Worm (Caenorhabditis elegans) whole organism, midembryonic: ENCODE measurements around the gene emg-1.

Source experiments
- cog-1 ChIP-seq: sonication (generic microtip); optimal IDR thresholded peaks from 2 replicates; lab custom pipeline; 2016; ENCODE audit warnings: missing genetic modification characterization, missing compliant biosample characterization
- flt-1 ChIP-seq: fragments of 200-800 bp; sonication (Bioruptor generic); IDR thresholded peaks from 2 replicates; pipeline ENCODE4 v1.3.6; 2022; ENCODE audit warnings: missing genetic modification characterization, missing compliant biosample characterization
- med-1 ChIP-seq: sonication (generic microtip); optimal IDR thresholded peaks from 2 replicates; lab custom pipeline; 2017; ENCODE audit warnings: missing genetic modification characterization, mild to moderate bottlenecking, missing compliant biosample characterization, antibody characterized with exemption, missing genetic modification reagents; ENCODE audit not compliant: insufficient read depth
- ztf-23 ChIP-seq: fragments of 200-800 bp; sonication (Bioruptor generic); IDR thresholded peaks from 2 replicates; pipeline ENCODE4 v1.3.6; 2022; ENCODE audit warnings: missing genetic modification reagents, missing genetic modification characterization, missing compliant biosample characterization

DNA sequence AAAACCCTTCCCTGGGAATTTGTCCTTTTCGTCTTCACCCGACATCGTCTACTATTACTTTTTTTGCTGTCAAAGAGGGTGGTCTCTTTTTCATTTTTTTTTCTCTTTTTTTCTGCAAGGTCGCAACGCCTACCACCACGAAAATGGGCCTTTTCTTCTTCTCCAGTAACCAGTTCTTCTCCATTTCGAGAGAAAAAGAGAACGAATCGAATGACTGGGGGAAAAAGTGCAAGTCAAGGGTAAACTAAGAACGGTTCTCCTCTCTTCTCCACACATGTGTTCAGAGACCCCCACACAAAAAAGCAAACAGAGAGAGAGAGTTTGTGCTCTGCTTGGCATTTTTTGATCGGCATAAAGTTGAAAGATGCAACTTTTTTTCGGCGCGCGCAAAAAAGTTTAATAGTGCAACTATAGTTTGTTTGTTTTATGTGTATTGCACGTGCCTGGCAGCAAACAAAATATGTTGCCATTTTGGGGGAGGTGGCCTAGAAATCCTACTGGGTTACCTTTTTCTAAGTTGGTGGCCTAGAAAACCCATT, 12.8 kb upstream of the emg-1 start:
- no peak for TF ChIP-seq flt-1 (GFP tag; lab: Robert Waterston, UW)
- TF ChIP-seq med-1 (GFP tag; lab: Kevin White, UChicago): no peak
- TF ChIP-seq cog-1 (tag; lab: Kevin White, UChicago): no peak
- no peak for TF ChIP-seq ztf-23 (GFP tag; lab: Robert Waterston, UW)
